Worm (Caenorhabditis elegans) whole organism, L2 larva: ENCODE results near the gene rexd-1.

Source experiments
- C34F6.9 ChIP-seq: fragments of 150-350 bp; optimal IDR thresholded peaks from 2 replicates; lab custom pipeline; 2014; ENCODE audit warnings: missing biosample characterization, missing genetic modification characterization
- F13H6.1 ChIP-seq: sonication (generic microtip); optimal IDR thresholded peaks from 2 replicates; lab custom pipeline; 2016; ENCODE audit warnings: missing genetic modification characterization, missing compliant biosample characterization
- Y55F3AM.14 ChIP-seq: fragments of 200-800 bp; sonication (Bioruptor generic); optimal IDR thresholded peaks from 2 replicates; lab custom pipeline; 2018; ENCODE audit warnings: mild to moderate bottlenecking, missing genetic modification characterization, missing compliant biosample characterization
- ZK546.5 ChIP-seq: sonication (generic microtip); optimal IDR thresholded peaks from 2 replicates; lab custom pipeline; 2017; ENCODE audit warnings: missing biosample characterization, missing genetic modification characterization
- alr-1 ChIP-seq: fragments of 150-350 bp; optimal IDR thresholded peaks from 2 replicates; lab custom pipeline; 2014; ENCODE audit warnings: missing biosample characterization, missing genetic modification characterization
- aly-2 ChIP-seq: fragments of 150-350 bp; optimal IDR thresholded peaks from 2 replicates; lab custom pipeline; 2014; ENCODE audit warnings: missing biosample characterization, missing genetic modification characterization
- blmp-1 ChIP-seq: sonication (generic microtip); optimal IDR thresholded peaks from 2 replicates; lab custom pipeline; 2017; ENCODE audit warnings: missing genetic modification characterization, mild to moderate bottlenecking, missing compliant biosample characterization, antibody characterized with exemption, moderate library complexity; ENCODE audit not compliant: insufficient read depth
- ceh-16 ChIP-seq: fragments of 150-350 bp; optimal IDR thresholded peaks from 2 replicates; lab custom pipeline; 2014; ENCODE audit warnings: missing biosample characterization, missing genetic modification characterization
- ceh-82 ChIP-seq: fragments of 150-350 bp; optimal IDR thresholded peaks from 2 replicates; lab custom pipeline; 2014; ENCODE audit warnings: missing biosample characterization, missing genetic modification characterization
- crh-2 ChIP-seq: sonication (generic microtip); optimal IDR thresholded peaks from 2 replicates; lab custom pipeline; 2017; ENCODE audit warnings: missing biosample characterization, missing genetic modification characterization
- elt-1 ChIP-seq: fragments of 150-350 bp; optimal IDR thresholded peaks from 2 replicates; lab custom pipeline; 2014; ENCODE audit warnings: missing biosample characterization, missing genetic modification characterization
- elt-3 ChIP-seq: sonication (generic microtip); optimal IDR thresholded peaks from 2 replicates; lab custom pipeline; 2017; ENCODE audit warnings: missing biosample characterization, missing genetic modification characterization
- gmeb-1 ChIP-seq: fragments of 150-350 bp; optimal IDR thresholded peaks from 2 replicates; lab custom pipeline; 2014; ENCODE audit warnings: missing biosample characterization, missing genetic modification characterization
- lin-11 ChIP-seq: fragments of 150-350 bp; sonication (generic microtip); optimal IDR thresholded peaks from 2 replicates; lab custom pipeline; 2014; ENCODE audit warnings: missing biosample characterization, missing genetic modification characterization, inconsistent platforms, mixed read lengths
- lin-13 ChIP-seq: fragments of 150-350 bp; optimal IDR thresholded peaks from 2 replicates; lab custom pipeline; 2014; ENCODE audit warnings: missing biosample characterization, missing genetic modification reagents, missing genetic modification characterization
- lin-39 ChIP-seq: fragments of 150-350 bp; optimal IDR thresholded peaks from 2 replicates; lab custom pipeline; 2014; ENCODE audit warnings: missing biosample characterization, missing genetic modification reagents, missing genetic modification characterization
- lsy-2 ChIP-seq, 2 experiments: fragments of 150-350 bp in 1 of 2; sonication (generic microtip) in 1 of 2; optimal IDR thresholded peaks; 2 replicates each; lab custom pipeline; 2014 to 2017; ENCODE audit warnings: missing biosample characterization in 2 of 2, missing genetic modification characterization in 2 of 2
- mab-5 ChIP-seq: fragments of 150-350 bp; optimal IDR thresholded peaks from 2 replicates; lab custom pipeline; 2014; ENCODE audit warnings: missing biosample characterization, missing genetic modification characterization
- mbf-1 ChIP-seq: sonication (generic microtip); optimal IDR thresholded peaks from 2 replicates; lab custom pipeline; 2017; ENCODE audit warnings: missing biosample characterization, missing genetic modification characterization
- nhr-12 ChIP-seq: fragments of 150-350 bp; optimal IDR thresholded peaks from 2 replicates; lab custom pipeline; 2014; ENCODE audit warnings: missing biosample characterization, missing genetic modification characterization
- nhr-129 ChIP-seq: fragments of 150-350 bp; optimal IDR thresholded peaks from 2 replicates; lab custom pipeline; 2014; ENCODE audit warnings: missing biosample characterization, missing genetic modification characterization
- nhr-21 ChIP-seq: fragments of 150-350 bp; optimal IDR thresholded peaks from 2 replicates; lab custom pipeline; 2014; ENCODE audit warnings: missing biosample characterization, missing genetic modification characterization
- nhr-23 ChIP-seq: fragments of 150-350 bp; optimal IDR thresholded peaks from 2 replicates; lab custom pipeline; 2014; ENCODE audit warnings: missing biosample characterization, missing genetic modification reagents, missing genetic modification characterization
- nhr-237 ChIP-seq: fragments of 150-350 bp; optimal IDR thresholded peaks from 2 replicates; lab custom pipeline; 2014; ENCODE audit warnings: missing biosample characterization, missing genetic modification characterization
- nhr-25 ChIP-seq: fragments of 150-350 bp; sonication (generic microtip); optimal IDR thresholded peaks from 3 replicates; lab custom pipeline; 2014; ENCODE audit warnings: missing biosample characterization, missing genetic modification characterization
- sem-4 ChIP-seq: fragments of 150-350 bp; optimal IDR thresholded peaks from 2 replicates; lab custom pipeline; 2014; ENCODE audit warnings: missing biosample characterization, missing genetic modification reagents, missing genetic modification characterization
- snpc-4 ChIP-seq: fragments of 150-350 bp; optimal IDR thresholded peaks from 2 replicates; lab custom pipeline; 2014; ENCODE audit warnings: missing biosample characterization, missing genetic modification characterization
- unc-39 ChIP-seq: fragments of 150-350 bp; optimal IDR thresholded peaks from 2 replicates; lab custom pipeline; 2014; ENCODE audit warnings: missing biosample characterization, missing genetic modification characterization
- unc-55 ChIP-seq: fragments of 150-350 bp; sonication (generic microtip); optimal IDR thresholded peaks from 3 replicates; lab custom pipeline; 2014; ENCODE audit warnings: missing biosample characterization, missing genetic modification reagents, missing genetic modification characterization
- zag-1 ChIP-seq: fragments of 150-350 bp; optimal IDR thresholded peaks from 2 replicates; lab custom pipeline; 2014; ENCODE audit warnings: missing biosample characterization, missing genetic modification characterization
- ztf-11 ChIP-seq: sonication (generic microtip); optimal IDR thresholded peaks from 2 replicates; lab custom pipeline; 2017; ENCODE audit warnings: missing biosample characterization, missing genetic modification characterization

Gene rexd-1

DNA sequence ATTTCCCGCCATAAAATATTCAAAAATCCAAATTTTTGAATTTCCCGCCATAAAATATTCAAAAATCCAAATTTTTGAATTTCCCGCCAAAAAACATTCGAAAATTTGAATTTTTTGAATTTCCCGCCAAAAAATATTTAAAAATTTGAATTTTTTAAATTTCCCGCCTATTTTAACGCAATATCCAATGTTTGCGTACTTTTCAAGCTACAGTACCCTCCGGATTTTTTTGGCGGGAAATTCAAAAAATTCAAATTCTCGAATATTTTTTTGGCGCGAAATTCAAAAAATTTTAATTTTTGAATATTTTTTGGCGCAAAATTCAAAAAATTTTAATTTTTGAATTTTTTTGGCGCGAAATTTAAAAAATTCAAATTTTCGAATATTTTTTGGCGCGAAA lies 3.2 kb upstream of the rexd-1 start:
- TF ChIP-seq elt-1 (tag; lab: Kevin White, UChicago) (no peak), nhr-25 (tag; lab: Kevin White, UChicago) (no peak), nhr-21 (tag; lab: Kevin White, UChicago) (no peak), alr-1 (tag; lab: Kevin White, UChicago) (no peak)

DNA sequence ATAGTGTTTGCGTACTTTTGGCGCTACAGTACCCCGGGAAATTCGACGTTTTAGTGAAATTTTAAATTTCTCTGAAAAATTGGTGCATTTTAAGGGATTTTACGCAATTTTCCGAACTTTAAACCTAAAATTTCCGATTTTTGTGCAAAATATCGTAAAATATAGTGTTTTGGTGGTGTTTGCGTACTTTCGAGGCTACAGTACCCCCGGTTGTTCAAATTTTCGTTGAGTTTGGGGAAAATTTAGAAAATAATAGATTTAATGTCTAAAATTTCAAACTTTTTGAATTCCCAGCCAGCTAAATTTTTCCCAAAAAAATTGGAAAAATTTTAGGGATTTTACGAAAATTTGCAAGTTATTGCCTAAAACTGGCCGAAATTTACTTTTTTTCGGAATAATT lies 1.9 kb upstream of the rexd-1 start:
- TF ChIP-seq alr-1 (tag; lab: Kevin White, UChicago) (no peak), F13H6.1 (tag; lab: Kevin White, UChicago) (no peak), nhr-12 (no peak), zag-1 (tag; lab: Kevin White, UChicago) (no peak), aly-2 (tag; lab: Kevin White, UChicago) (no peak), lin-11 (tag; lab: Kevin White, UChicago) (no peak), mbf-1 (tag; lab: Kevin White, UChicago) (no peak), crh-2 (tag; lab: Kevin White, UChicago) (no peak), gmeb-1 (tag; lab: Kevin White, UChicago) (no peak), nhr-21 (tag; lab: Kevin White, UChicago) (no peak), unc-39 (no peak), nhr-25 (tag; lab: Kevin White, UChicago) (no peak), ZK546.5 (no peak), nhr-129 (tag; lab: Kevin White, UChicago) (no peak), nhr-23 (tag; lab: Kevin White, UChicago) (no peak)

DNA sequence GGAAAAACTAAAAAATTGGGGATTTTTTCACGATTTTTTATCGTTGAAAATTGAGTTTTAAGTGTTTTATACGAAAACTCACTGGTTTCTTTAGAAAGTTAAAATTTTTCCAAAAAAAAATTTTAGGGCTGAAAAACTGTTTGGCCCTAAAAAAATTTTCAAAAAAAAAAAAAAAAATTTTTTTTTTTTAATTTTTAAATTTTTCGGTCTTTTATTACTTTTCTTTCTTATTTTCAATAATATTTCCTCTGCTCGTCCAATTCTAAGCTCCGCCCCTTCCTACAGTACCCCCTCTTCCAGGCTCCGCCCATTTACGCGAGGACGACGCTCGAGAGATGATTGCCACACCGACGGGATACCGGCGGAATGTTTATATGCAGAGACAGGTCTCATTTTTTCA lies 14.4 kb downstream of the rexd-1 start, which contains the start of gene pqn-82:
Gene pqn-82, plus strand, starts transcription at position 301 of the 400 bp plus-strand sequence.
- TF ChIP-seq mbf-1 (tag; lab: Kevin White, UChicago) (no peak), blmp-1 (tag; lab: Kevin White, UChicago) (no peak), nhr-12 (no peak)

DNA sequence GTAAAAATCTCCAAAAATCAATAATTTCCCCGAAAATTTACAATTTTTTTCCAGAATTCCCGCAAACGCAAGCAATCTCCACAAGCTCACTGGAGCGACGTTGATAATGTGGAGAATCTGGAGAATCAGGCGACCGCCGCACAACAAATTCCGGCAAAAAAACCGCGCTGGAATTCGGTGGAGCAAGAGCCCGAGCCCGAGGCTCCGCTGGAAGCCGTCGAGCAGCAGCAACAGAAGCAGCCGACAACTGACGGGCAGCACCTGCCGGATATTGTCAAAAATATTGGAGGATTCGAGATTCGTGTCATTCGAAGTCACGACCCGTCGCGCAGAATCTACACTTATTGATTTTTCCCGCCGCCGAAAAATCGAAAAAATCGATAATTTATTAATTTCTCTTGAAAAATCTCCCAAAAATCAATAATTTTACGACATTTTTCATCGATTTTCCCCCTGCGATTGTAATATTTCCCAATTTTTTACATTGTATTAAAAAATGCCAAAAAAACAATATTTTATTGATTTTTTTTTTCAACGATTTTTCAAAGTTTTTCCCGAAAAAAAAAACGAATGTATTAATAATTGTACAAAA lies 17.9 kb downstream of the rexd-1 start:
- no peak for TF ChIP-seq nhr-12
- TF ChIP-seq snpc-4 (tag; lab: Kevin White, UChicago), result no peak
- no peak for TF ChIP-seq zag-1 (tag; lab: Kevin White, UChicago)
- no peak for TF ChIP-seq lin-39
- TF ChIP-seq C34F6.9 (tag; lab: Kevin White, UChicago), result no peak
- no peak for TF ChIP-seq mab-5 (tag; lab: Kevin White, UChicago)
- no peak for TF ChIP-seq ceh-82 (tag; lab: Kevin White, UChicago)
- TF ChIP-seq nhr-237, result no peak
- no peak for TF ChIP-seq sem-4
- TF ChIP-seq lin-11 (tag; lab: Kevin White, UChicago), result no peak
- no peak for TF ChIP-seq lin-13 (GFP tag; lab: Kevin White, UChicago)
- no peak for TF ChIP-seq Y55F3AM.14 (GFP tag; lab: Kevin White, UChicago)
- TF ChIP-seq ztf-11 (tag; lab: Kevin White, UChicago), result no peak
- TF ChIP-seq unc-55 (GFP tag; lab: Kevin White, UChicago), result no peak
- no peak for TF ChIP-seq gmeb-1 (tag; lab: Kevin White, UChicago)
- no peak for TF ChIP-seq ZK546.5
- no peak for TF ChIP-seq elt-3 (tag; lab: Kevin White, UChicago)
- TF ChIP-seq nhr-23 (tag; lab: Kevin White, UChicago), result no peak
- TF ChIP-seq F13H6.1 (tag; lab: Kevin White, UChicago), result no peak

DNA sequence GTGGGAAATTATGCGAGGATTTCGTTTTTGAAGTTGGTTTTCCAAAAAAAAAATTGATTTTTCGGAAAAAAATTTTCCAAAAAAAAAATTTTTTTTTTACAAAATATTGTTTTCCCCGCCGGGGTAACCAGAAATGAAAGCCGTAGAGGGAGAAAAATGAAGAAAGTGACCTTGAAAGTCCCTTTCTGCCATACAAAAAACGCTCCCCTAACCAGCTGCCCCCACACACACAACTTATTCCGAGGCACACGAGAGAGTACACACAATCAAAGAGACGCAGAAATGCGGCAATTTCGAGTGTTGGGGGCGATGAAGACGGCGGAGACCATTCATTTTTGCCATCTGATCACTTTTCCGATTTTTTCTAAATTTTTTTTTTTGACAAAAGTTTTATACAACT lies 19.6 kb downstream of the rexd-1 start:
- peak; percentile 11 for TF ChIP-seq nhr-25 (tag; lab: Kevin White, UChicago)
- no peak for TF ChIP-seq ceh-16 (tag; lab: Kevin White, UChicago)
- no peak for TF ChIP-seq crh-2 (tag; lab: Kevin White, UChicago)
- TF ChIP-seq blmp-1 (tag; lab: Kevin White, UChicago), result peak; percentile 64
- TF ChIP-seq gmeb-1 (tag; lab: Kevin White, UChicago), result peak; percentile 1
- TF ChIP-seq elt-1 (tag; lab: Kevin White, UChicago), result no peak
- TF ChIP-seq lsy-2 (tag; optimal IDR thresholded peaks at IDR 0.05; lab: Kevin White, UChicago), result peak in 1 of 2 experiments; percentile 7
- no peak for TF ChIP-seq elt-3 (tag; lab: Kevin White, UChicago)
- TF ChIP-seq nhr-21 (tag; lab: Kevin White, UChicago), result no peak
- no peak for TF ChIP-seq aly-2 (tag; lab: Kevin White, UChicago)
- TF ChIP-seq F13H6.1 (tag; lab: Kevin White, UChicago), result no peak
